Worm (Caenorhabditis elegans) whole organism, young adult: Measurements from ENCODE around the gene F01F1.2.

Source experiments
- C06A6.2 ChIP-seq: fragments of 200-800 bp; sonication (Bioruptor generic); conservative IDR thresholded peaks from 2 replicates; pipeline ENCODE4 v1.3.6; 2022; ENCODE audit warnings: missing genetic modification characterization, missing compliant biosample characterization
- F10E7.11 ChIP-seq: sonication (generic microtip); optimal IDR thresholded peaks from 2 replicates; lab custom pipeline; 2017; ENCODE audit warnings: mild to moderate bottlenecking, missing genetic modification characterization, moderate library complexity, missing compliant biosample characterization
- F23B12.7 ChIP-seq: sonication (generic microtip); optimal IDR thresholded peaks from 2 replicates; lab custom pipeline; 2017; ENCODE audit warnings: missing genetic modification characterization, mild to moderate bottlenecking, missing compliant biosample characterization, antibody characterized with exemption, moderate library complexity; ENCODE audit not compliant: insufficient read depth
- F37B4.10 ChIP-seq: fragments of 200-800 bp; sonication (Bioruptor generic); IDR thresholded peaks from 2 replicates; pipeline ENCODE4 v1.3.6; 2022; ENCODE audit warnings: missing genetic modification characterization, missing compliant biosample characterization
- F39B2.1 ChIP-seq: fragments of 200-800 bp; sonication (Bioruptor generic); IDR thresholded peaks from 2 replicates; pipeline ENCODE4 v1.3.6; 2022; ENCODE audit warnings: missing genetic modification reagents, missing genetic modification characterization, missing compliant biosample characterization
- F49E8.2 ChIP-seq: sonication (generic microtip); optimal IDR thresholded peaks from 3 replicates; lab custom pipeline; 2017; ENCODE audit warnings: missing genetic modification characterization, mild to moderate bottlenecking, missing compliant biosample characterization, antibody characterized with exemption, moderate library complexity; ENCODE audit not compliant: insufficient read depth
- F57A8.1 ChIP-seq: fragments of 200-800 bp; sonication (Bioruptor generic); optimal IDR thresholded peaks from 2 replicates; lab custom pipeline; 2018; ENCODE audit warnings: mild to moderate bottlenecking, missing genetic modification characterization, moderate library complexity, missing compliant biosample characterization
- K12H6.12 ChIP-seq: fragments of 200-800 bp; sonication (Bioruptor generic); optimal IDR thresholded peaks from 2 replicates; lab custom pipeline; 2018; ENCODE audit warnings: mild to moderate bottlenecking, missing genetic modification characterization, missing compliant biosample characterization
- T07F8.4 ChIP-seq: sonication (generic microtip); optimal IDR thresholded peaks from 2 replicates; lab custom pipeline; 2016; ENCODE audit warnings: mild to moderate bottlenecking, missing genetic modification characterization, moderate library complexity, missing compliant biosample characterization
- T26A5.8 ChIP-seq: sonication (generic microtip); optimal IDR thresholded peaks from 2 replicates; lab custom pipeline; 2016; ENCODE audit warnings: missing genetic modification characterization, missing compliant biosample characterization
- ama-1 ChIP-seq, 3 experiments: fragments of 150-350 bp in 1 of 3; sonication (generic microtip) in 2 of 3; optimal IDR thresholded peaks; 2 replicates each; lab custom pipeline; 2014 to 2018; ENCODE audit warnings: missing biosample characterization in 2 of 3, missing genetic modification characterization in 2 of 3, missing genetic modification reagents in 2 of 3
- aptf-3 ChIP-seq: fragments of 200-800 bp; sonication (Bioruptor generic); IDR thresholded peaks from 2 replicates; pipeline ENCODE4 v1.3.6; 2022; ENCODE audit warnings: missing genetic modification characterization, missing compliant biosample characterization
- atf-7 ChIP-seq: sonication (generic microtip); optimal IDR thresholded peaks from 2 replicates; lab custom pipeline; 2017; ENCODE audit warnings: mild to moderate bottlenecking, missing genetic modification characterization, missing compliant biosample characterization
- athp-1 ChIP-seq: sonication (generic microtip); optimal IDR thresholded peaks from 2 replicates; lab custom pipeline; 2017; ENCODE audit warnings: mild to moderate bottlenecking, missing genetic modification characterization, missing compliant biosample characterization
- ceh-40 ChIP-seq: fragments of 200-800 bp; sonication (Bioruptor generic); IDR thresholded peaks from 2 replicates; pipeline ENCODE4 v1.3.6; 2022; ENCODE audit warnings: missing genetic modification characterization, missing compliant biosample characterization
- ceh-58 ChIP-seq: fragments of 200-800 bp; sonication (Bioruptor generic); IDR thresholded peaks from 2 replicates; pipeline ENCODE4 v1.3.6; 2022; ENCODE audit warnings: missing genetic modification characterization, missing compliant biosample characterization
- ceh-91 ChIP-seq: fragments of 200-800 bp; sonication (Bioruptor generic); IDR thresholded peaks from 2 replicates; pipeline ENCODE4 v1.3.6; 2022; ENCODE audit warnings: missing genetic modification reagents, missing genetic modification characterization, missing compliant biosample characterization
- chd-7 ChIP-seq: sonication (generic microtip); optimal IDR thresholded peaks from 2 replicates; lab custom pipeline; 2016; ENCODE audit warnings: mild to moderate bottlenecking, missing genetic modification characterization, moderate library complexity, missing compliant biosample characterization
- die-1 ChIP-seq: sonication (generic microtip); optimal IDR thresholded peaks from 2 replicates; lab custom pipeline; 2016; ENCODE audit warnings: missing genotype, mild to moderate bottlenecking, missing genetic modification characterization, missing compliant biosample characterization
- dpl-1 ChIP-seq: fragments of 150-350 bp; optimal IDR thresholded peaks from 2 replicates; lab custom pipeline; 2014; ENCODE audit warnings: missing biosample characterization, missing genetic modification reagents, missing genetic modification characterization
- egrh-3 ChIP-seq: fragments of 200-800 bp; sonication (Bioruptor generic); IDR thresholded peaks from 2 replicates; pipeline ENCODE4 v1.3.6; 2022; ENCODE audit warnings: missing genetic modification reagents, missing genetic modification characterization, missing compliant biosample characterization
- ets-4 ChIP-seq: fragments of 200-800 bp; sonication (Bioruptor generic); optimal IDR thresholded peaks from 2 replicates; lab custom pipeline; 2018; ENCODE audit warnings: mild to moderate bottlenecking, missing genetic modification characterization, missing compliant biosample characterization
- fkh-3 ChIP-seq: sonication (generic microtip); optimal IDR thresholded peaks from 2 replicates; lab custom pipeline; 2016; ENCODE audit warnings: mild to moderate bottlenecking, missing genetic modification characterization, missing compliant biosample characterization
- gei-17 ChIP-seq: fragments of 200-800 bp; sonication (Bioruptor generic); optimal IDR thresholded peaks from 2 replicates; lab custom pipeline; 2018; ENCODE audit warnings: mild to moderate bottlenecking, missing genetic modification characterization, missing compliant biosample characterization
- hlh-26 ChIP-seq: fragments of 200-800 bp; sonication (Bioruptor generic); conservative IDR thresholded peaks from 2 replicates; pipeline ENCODE4 v1.3.6; 2022; ENCODE audit warnings: missing genetic modification reagents, missing genetic modification characterization, missing compliant biosample characterization
- hmg-20 ChIP-seq: fragments of 200-800 bp; sonication (Bioruptor generic); IDR thresholded peaks from 2 replicates; pipeline ENCODE4 v1.3.6; 2022; ENCODE audit warnings: missing genetic modification reagents, missing genetic modification characterization, missing compliant biosample characterization
- lag-1 ChIP-seq: fragments of 200-800 bp; sonication (Bioruptor generic); IDR thresholded peaks from 2 replicates; pipeline ENCODE4 v1.3.6; 2022; ENCODE audit warnings: missing genetic modification reagents, missing genetic modification characterization, missing compliant biosample characterization
- let-526 ChIP-seq: fragments of 200-800 bp; sonication (Bioruptor generic); IDR thresholded peaks from 2 replicates; pipeline ENCODE4 v1.3.6; 2022; ENCODE audit warnings: missing genetic modification reagents, missing genetic modification characterization, missing compliant biosample characterization
- lin-26 ChIP-seq: fragments of 200-800 bp; sonication (Bioruptor generic); IDR thresholded peaks from 2 replicates; pipeline ENCODE4 v1.3.6; 2022; ENCODE audit warnings: missing genetic modification reagents, missing genetic modification characterization, missing compliant biosample characterization
- lin-35 ChIP-seq, 3 experiments: fragments of 150-350 bp in 2 of 3; sonication (generic microtip) in 1 of 3; optimal IDR thresholded peaks; 2 replicates each; lab custom pipeline; 2014 to 2018; ENCODE audit warnings: missing biosample characterization in 3 of 3, missing genetic modification characterization in 3 of 3, missing genetic modification reagents in 3 of 3
- lin-54 ChIP-seq: fragments of 200-800 bp; sonication (Bioruptor generic); optimal IDR thresholded peaks from 2 replicates; lab custom pipeline; 2018; ENCODE audit warnings: mild to moderate bottlenecking, missing genetic modification characterization, missing compliant biosample characterization
- lsl-1 ChIP-seq: fragments of 200-800 bp; sonication (Bioruptor generic); optimal IDR thresholded peaks from 2 replicates; lab custom pipeline; 2018; ENCODE audit warnings: mild to moderate bottlenecking, missing genetic modification characterization, moderate library complexity, missing compliant biosample characterization
- lsy-27 ChIP-seq: sonication (generic microtip); optimal IDR thresholded peaks from 2 replicates; lab custom pipeline; 2017; ENCODE audit warnings: missing genetic modification characterization, mild to moderate bottlenecking, missing compliant biosample characterization, antibody characterized with exemption, missing genotype, borderline replicate concordance; ENCODE audit not compliant: insufficient read depth
- madf-10 ChIP-seq: sonication (generic microtip); optimal IDR thresholded peaks from 2 replicates; lab custom pipeline; 2016; ENCODE audit warnings: mild to moderate bottlenecking, missing genetic modification characterization, missing compliant biosample characterization
- madf-3 ChIP-seq: fragments of 200-800 bp; sonication (Bioruptor generic); IDR thresholded peaks from 2 replicates; pipeline ENCODE4 v1.3.6; 2022; ENCODE audit warnings: missing genetic modification reagents, missing genetic modification characterization, missing compliant biosample characterization
- mxl-1 ChIP-seq: sonication (generic microtip); optimal IDR thresholded peaks from 2 replicates; lab custom pipeline; 2016; ENCODE audit warnings: missing genetic modification characterization, missing compliant biosample characterization
- nhr-120 ChIP-seq: fragments of 200-800 bp; sonication (Bioruptor generic); IDR thresholded peaks from 2 replicates; pipeline ENCODE4 v1.3.6; 2022; ENCODE audit warnings: missing genetic modification characterization, missing compliant biosample characterization
- nhr-27 ChIP-seq: fragments of 200-800 bp; sonication (Bioruptor generic); optimal IDR thresholded peaks from 2 replicates; lab custom pipeline; 2018; ENCODE audit warnings: mild to moderate bottlenecking, missing genetic modification characterization, moderate library complexity, missing compliant biosample characterization
- nhr-80 ChIP-seq: sonication (generic microtip); optimal IDR thresholded peaks from 2 replicates; lab custom pipeline; 2016; ENCODE audit warnings: missing genetic modification characterization, missing compliant biosample characterization
- pbrm-1 ChIP-seq: fragments of 200-800 bp; sonication (Bioruptor generic); IDR thresholded peaks from 2 replicates; pipeline ENCODE4 v1.3.6; 2022; ENCODE audit warnings: missing genetic modification reagents, missing genetic modification characterization, missing compliant biosample characterization
- repo-1 ChIP-seq: sonication (generic microtip); optimal IDR thresholded peaks from 2 replicates; lab custom pipeline; 2017; ENCODE audit warnings: mild to moderate bottlenecking, missing genetic modification characterization, missing compliant biosample characterization
- sdz-38 ChIP-seq: sonication (generic microtip); optimal IDR thresholded peaks from 2 replicates; lab custom pipeline; 2016; ENCODE audit warnings: missing genotype, missing genetic modification characterization, missing compliant biosample characterization
- snpc-3.4 ChIP-seq: sonication (generic microtip); optimal IDR thresholded peaks from 2 replicates; lab custom pipeline; 2017; ENCODE audit warnings: missing genetic modification characterization, mild to moderate bottlenecking, missing compliant biosample characterization, antibody characterized with exemption, moderate library complexity, missing genotype, missing genetic modification reagents
- somi-1 ChIP-seq: fragments of 200-800 bp; sonication (Bioruptor generic); optimal IDR thresholded peaks from 2 replicates; lab custom pipeline; 2018; ENCODE audit warnings: mild to moderate bottlenecking, missing genetic modification characterization, missing compliant biosample characterization
- tbp1 ChIP-seq: fragments of 200-800 bp; sonication (Bioruptor generic); optimal IDR thresholded peaks from 2 replicates; lab custom pipeline; 2018; ENCODE audit warnings: mild to moderate bottlenecking, missing genetic modification characterization, missing compliant biosample characterization
- unc-62 ChIP-seq: fragments of 150-350 bp; optimal IDR thresholded peaks from 2 replicates; lab custom pipeline; 2014; ENCODE audit warnings: missing biosample characterization, missing genetic modification reagents, missing genetic modification characterization
- zfh-2 ChIP-seq: fragments of 200-800 bp; sonication (Bioruptor generic); conservative IDR thresholded peaks from 2 replicates; pipeline ENCODE4 v1.3.6; 2022; ENCODE audit warnings: missing genetic modification reagents, missing genetic modification characterization, missing compliant biosample characterization
- ztf-25 ChIP-seq: fragments of 200-800 bp; sonication (Bioruptor generic); IDR thresholded peaks from 2 replicates; pipeline ENCODE4 v1.3.6; 2022; ENCODE audit warnings: missing genetic modification reagents, missing genetic modification characterization, missing compliant biosample characterization
- ztf-3 ChIP-seq: fragments of 200-800 bp; sonication (Bioruptor generic); optimal IDR thresholded peaks from 2 replicates; lab custom pipeline; 2018; ENCODE audit warnings: mild to moderate bottlenecking, missing genetic modification characterization, missing compliant biosample characterization

Gene F01F1.2

ce11 chrIII:5853240-5853639 lies 25.1 kb upstream of the F01F1.2 start, which contains the start of gene ddx-23:
Gene ddx-23 (minus strand): TSS chrIII:5853269.
- TF ChIP-seq K12H6.12 (no peak), nhr-27 (tag; lab: Kevin White, UChicago) (no peak), fkh-3 (tag; lab: Kevin White, UChicago) (no peak), nhr-80 (tag; lab: Kevin White, UChicago) (no peak), somi-1 (GFP tag; lab: Kevin White, UChicago) (no peak), aptf-3 (GFP tag; lab: Robert Waterston, UW) (0 out of 2 replicates have a peak, but pooled peaks have one; percentile 51), ztf-3 (GFP tag; lab: Kevin White, UChicago) (no peak), T07F8.4 (tag; lab: Kevin White, UChicago) (no peak), lin-54 (GFP tag; lab: Kevin White, UChicago) (peak; percentile 35), lin-26 (GFP tag; lab: Robert Waterston, UW) (peak; percentile 28; the same call in 1 of the 2 replicates), F49E8.2 (tag; lab: Kevin White, UChicago) (peak; percentile 30), athp-1 (peak; percentile 19), ets-4 (no peak), T26A5.8 (tag; lab: Kevin White, UChicago) (no peak), egrh-3 (GFP tag; lab: Robert Waterston, UW) (no peak), madf-3 (no peak), ceh-91 (GFP tag; lab: Robert Waterston, UW) (no peak), unc-62 (GFP tag; lab: Kevin White, UChicago) (no peak), chd-7 (no peak), sdz-38 (tag; lab: Kevin White, UChicago) (no peak), lsy-27 (no peak), F39B2.1 (GFP tag; lab: Robert Waterston, UW) (peak; percentile 68; the same call in 1 of the 2 replicates), snpc-3.4 (tag; lab: Kevin White, UChicago) (peak; percentile 69), nhr-120 (GFP tag; lab: Robert Waterston, UW) (no peak), ama-1 (optimal IDR thresholded peaks at IDR 0.05; lab: Kevin White, UChicago) (peak; percentile 23), ama-1 (GFP tag; optimal IDR thresholded peaks at IDR 0.05; lab: Kevin White, UChicago) (peak; percentile 14 to 53), ceh-40 (GFP tag; lab: Robert Waterston, UW) (no peak), F37B4.10 (no peak), lsl-1 (GFP tag; lab: Kevin White, UChicago) (peak; percentile 37), ztf-25 (no peak), C06A6.2 (GFP tag; lab: Robert Waterston, UW) (no peak), lag-1 (GFP tag; lab: Robert Waterston, UW) (no peak), let-526 (GFP tag; lab: Robert Waterston, UW) (no peak), lin-35 (GFP tag; optimal IDR thresholded peaks at IDR 0.05; lab: Kevin White, UChicago) (peak in 1 of 3 experiments; percentile 61), atf-7 (no peak), hmg-20 (GFP tag; lab: Robert Waterston, UW) (no peak), zfh-2 (GFP tag; lab: Robert Waterston, UW) (no peak), ceh-58 (GFP tag; lab: Robert Waterston, UW) (no peak), hlh-26 (GFP tag; lab: Robert Waterston, UW) (no peak), repo-1 (tag; lab: Kevin White, UChicago) (peak; percentile 62), madf-10 (tag; lab: Kevin White, UChicago) (no peak), pbrm-1 (GFP tag; lab: Robert Waterston, UW) (0 out of 2 replicates have a peak, but pooled peaks have one; percentile 37), gei-17 (peak; percentile 12), dpl-1 (peak; percentile 8), F23B12.7 (tag; lab: Kevin White, UChicago) (no peak), die-1 (tag; lab: Kevin White, UChicago) (no peak), F57A8.1 (GFP tag; lab: Kevin White, UChicago) (no peak), F10E7.11 (peak; percentile 58), mxl-1 (tag; lab: Kevin White, UChicago) (no peak), tbp1 (GFP tag; lab: Kevin White, UChicago) (peak; percentile 45)
